Worm (Caenorhabditis elegans): ENCODE measurements around the gene clec-55.

- no peak for TF ChIP-seq lin-13 (tag; optimal IDR thresholded peaks at IDR 0.05)
- no peak for TF ChIP-seq mls-2 (tag; optimal IDR thresholded peaks at IDR 0.05)
- TF ChIP-seq unc-62 (GFP tag; optimal IDR thresholded peaks at IDR 0.05) = no peak
- no peak for TF ChIP-seq nhr-12 (tag; optimal IDR thresholded peaks at IDR 0.05)
- no peak for TF ChIP-seq nhr-76 (tag; optimal IDR thresholded peaks at IDR 0.05)
- TF ChIP-seq nhr-237 (tag; optimal IDR thresholded peaks at IDR 0.05) = no peak
- TF ChIP-seq lsy-2 (tag; optimal IDR thresholded peaks at IDR 0.05) = no peak
- TF ChIP-seq blmp-1 (tag; optimal IDR thresholded peaks at IDR 0.05) = no peak
- TF ChIP-seq snpc-4 (tag; optimal IDR thresholded peaks at IDR 0.05) = no peak
- no peak for TF ChIP-seq ceh-83 (GFP tag; optimal IDR thresholded peaks at IDR 0.05)
- TF ChIP-seq elt-3 (tag; optimal IDR thresholded peaks at IDR 0.05) = no peak
- no peak for TF ChIP-seq pha-4 (tag; optimal IDR thresholded peaks at IDR 0.05)
- TF ChIP-seq lin-32 (GFP tag; optimal IDR thresholded peaks at IDR 0.05) = no peak
These were observed 30.4 kb upstream of the clec-55 start for ce11 chrV:14448669-14449068.
